Worm (Caenorhabditis elegans) whole organism, dauer: ENCODE data around the gene sra-27.

Experiments
- unc-62 ChIP-seq: sonication (generic microtip); optimal IDR thresholded peaks from 2 replicates; lab custom pipeline; 2017; ENCODE audit warnings: missing biosample characterization, missing genetic modification reagents, missing genetic modification characterization

The sra-27 gene

DNA sequence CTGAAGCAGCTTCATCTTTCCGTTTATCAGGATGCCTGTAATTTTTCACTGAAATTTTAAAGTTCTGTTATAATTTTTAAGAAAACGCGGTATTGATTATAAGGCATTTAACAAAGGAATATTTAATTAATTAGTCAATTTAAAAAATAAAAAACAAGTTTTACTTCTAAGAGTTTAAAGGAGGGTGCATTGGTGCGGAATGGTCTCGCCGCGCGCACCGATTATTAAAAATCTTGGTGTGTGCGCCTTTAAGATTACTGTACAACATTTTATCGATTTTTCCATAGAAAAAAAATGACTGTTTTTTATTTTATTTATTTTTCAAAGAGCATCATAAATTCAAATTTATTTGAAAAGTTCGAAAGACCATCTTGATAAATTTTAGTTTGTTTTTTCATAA lies 28.7 kb downstream of the sra-27 start:
- TF ChIP-seq unc-62 (GFP tag; lab: Kevin White, UChicago): no peak

DNA sequence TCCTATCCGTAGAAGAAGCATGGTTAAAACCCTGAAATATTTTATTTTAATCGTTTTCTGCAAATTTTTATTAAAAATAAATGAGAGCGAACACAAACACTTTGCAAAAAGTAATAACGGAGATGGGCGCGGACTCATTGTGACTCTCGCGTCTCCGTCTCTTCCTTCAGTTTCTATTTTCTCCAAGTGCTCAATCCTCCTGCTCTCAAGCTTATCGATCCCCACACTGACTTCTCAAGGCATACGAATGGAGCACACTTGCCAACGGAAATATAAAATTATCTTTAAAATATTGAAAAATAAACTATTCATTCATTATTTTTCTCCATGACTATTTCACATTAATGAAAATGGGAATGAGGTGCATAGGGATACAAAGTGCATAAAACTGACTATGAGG lies 29.2 kb downstream of the sra-27 start, which contains the start of gene dnj-8:
TSS of gene dnj-8 (minus strand) at position 31 of the 400 bp plus-strand sequence.
- no peak for TF ChIP-seq unc-62 (GFP tag; lab: Kevin White, UChicago)

DNA sequence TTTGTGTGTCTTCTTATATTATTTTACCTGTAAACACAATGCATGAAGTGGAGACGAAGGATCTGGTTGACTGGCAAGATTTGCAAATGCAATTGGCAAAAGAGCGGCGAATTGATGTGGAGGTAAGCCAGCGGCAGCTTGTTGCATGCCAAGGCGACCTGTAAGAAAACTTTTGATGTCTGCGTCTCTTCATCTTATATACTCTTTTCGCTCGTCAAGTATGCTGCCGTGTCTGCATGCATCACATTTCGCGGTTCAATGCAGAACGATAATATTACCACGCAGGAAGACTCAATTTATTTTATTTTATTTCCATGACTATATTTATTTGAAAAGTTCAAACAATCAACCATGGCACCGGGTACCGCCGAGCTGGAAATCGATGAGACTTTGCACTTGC lies 32.2 kb downstream of the sra-27 start, which contains the start of gene vps-33.2:
TSS of gene vps-33.2 (plus strand) at position 244 of the 400 bp plus-strand sequence.
- no peak for TF ChIP-seq unc-62 (GFP tag; lab: Kevin White, UChicago)

DNA sequence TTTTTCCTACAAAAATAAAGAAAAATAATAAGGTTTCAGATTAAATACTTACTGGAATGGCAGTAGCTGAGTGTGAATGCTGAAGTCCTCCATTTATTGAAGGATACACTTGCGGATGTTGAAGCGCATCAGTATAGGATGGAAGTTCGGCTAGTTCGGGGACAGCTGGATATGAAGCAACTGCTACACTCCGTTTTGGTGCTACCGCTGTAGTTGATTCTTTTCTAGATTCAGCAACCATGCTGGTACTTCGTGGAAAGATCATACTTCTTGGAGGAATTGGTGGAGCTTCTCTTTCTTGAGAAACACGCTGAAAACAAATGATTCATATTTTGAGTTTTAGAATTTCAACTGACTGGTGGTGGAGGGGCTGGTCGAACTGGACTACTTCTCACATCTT lies 39.8 kb downstream of the sra-27 start:
- no peak for TF ChIP-seq unc-62 (GFP tag; lab: Kevin White, UChicago)

DNA sequence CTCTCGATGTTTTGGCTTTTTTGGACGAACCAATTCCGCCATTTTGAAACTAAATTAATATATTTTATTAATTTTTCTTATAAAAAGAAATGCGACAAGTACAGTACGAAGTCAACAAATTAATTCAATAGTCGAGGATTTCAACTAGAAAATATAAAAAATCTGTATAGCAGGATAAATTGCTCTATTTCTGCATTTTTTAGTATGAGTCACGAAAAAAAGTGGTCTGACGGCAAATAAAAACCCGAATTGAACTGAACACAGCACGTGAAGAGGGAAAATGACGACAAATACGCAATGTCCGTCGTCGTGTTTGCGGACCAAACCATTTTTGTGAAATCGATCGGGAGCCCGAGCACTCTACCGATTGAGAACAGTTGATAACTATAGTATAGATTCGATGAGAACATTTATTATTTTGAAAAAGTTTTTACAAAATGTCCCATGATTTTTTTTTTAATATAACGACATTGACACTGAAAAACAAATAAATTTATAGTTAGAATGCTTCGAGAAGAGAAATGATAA lies 40.6 kb downstream of the sra-27 start, which contains the start of gene epg-5:
TSS of gene epg-5 (minus strand) at position 51 of the 528 bp plus-strand sequence.
- no peak for TF ChIP-seq unc-62 (GFP tag; lab: Kevin White, UChicago)

DNA sequence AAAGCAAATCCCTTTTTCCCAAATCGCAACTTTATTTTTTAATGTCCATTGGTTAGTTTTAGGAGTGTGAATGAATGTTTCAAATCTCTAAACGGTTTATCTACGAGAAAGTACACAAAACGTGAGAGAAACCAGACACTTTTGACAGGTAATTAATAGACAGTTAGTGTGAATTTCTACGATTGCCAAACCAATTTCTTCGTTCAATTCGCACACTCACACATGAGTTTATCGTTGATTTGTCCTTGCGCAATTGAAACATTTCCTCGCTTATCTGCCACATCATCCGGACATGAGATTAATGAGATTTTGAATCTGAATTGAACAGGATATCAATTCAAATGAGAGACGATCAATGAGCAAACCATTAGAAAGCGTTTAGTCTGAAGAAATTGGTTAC lies 41.5 kb downstream of the sra-27 start:
- TF ChIP-seq unc-62 (GFP tag; lab: Kevin White, UChicago): no peak

DNA sequence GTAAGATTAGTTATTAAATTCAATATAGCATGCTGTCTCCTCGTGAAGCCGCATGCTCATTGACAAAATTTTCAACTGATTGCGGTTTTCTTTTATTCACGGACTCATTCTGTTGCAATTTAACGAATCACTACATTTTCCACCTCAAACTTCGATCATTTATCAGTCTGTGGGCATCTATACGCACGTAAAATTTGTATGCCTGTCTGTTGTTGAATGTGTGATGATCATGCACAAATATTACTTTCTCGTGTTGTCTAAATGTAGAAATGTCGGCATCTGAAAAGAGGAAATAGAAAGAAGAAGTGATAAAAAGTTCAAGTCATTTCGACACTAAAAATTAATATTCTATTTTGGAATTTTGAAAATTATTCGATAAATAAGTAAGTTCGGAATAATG lies 43.7 kb downstream of the sra-27 start:
- no peak for TF ChIP-seq unc-62 (GFP tag; lab: Kevin White, UChicago)

DNA sequence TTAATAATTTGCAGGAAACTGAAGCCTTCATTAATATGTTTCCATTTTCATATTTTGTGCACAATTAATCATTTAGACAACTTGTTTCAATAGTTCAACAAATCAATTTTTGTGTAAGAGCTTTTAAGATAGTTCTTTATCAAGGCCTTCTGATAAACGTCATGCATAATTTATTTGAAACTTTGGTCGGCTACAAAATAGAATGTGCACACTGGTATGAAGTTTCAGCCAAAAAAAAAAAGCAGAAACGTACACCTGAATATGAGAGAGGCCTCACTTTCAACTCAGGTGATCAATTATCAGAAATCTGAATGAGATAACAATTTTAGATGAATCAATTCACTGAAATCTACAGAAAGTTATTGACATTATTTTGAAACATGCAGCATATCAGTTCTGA lies 45.7 kb downstream of the sra-27 start:
- no peak for TF ChIP-seq unc-62 (GFP tag; lab: Kevin White, UChicago)

DNA sequence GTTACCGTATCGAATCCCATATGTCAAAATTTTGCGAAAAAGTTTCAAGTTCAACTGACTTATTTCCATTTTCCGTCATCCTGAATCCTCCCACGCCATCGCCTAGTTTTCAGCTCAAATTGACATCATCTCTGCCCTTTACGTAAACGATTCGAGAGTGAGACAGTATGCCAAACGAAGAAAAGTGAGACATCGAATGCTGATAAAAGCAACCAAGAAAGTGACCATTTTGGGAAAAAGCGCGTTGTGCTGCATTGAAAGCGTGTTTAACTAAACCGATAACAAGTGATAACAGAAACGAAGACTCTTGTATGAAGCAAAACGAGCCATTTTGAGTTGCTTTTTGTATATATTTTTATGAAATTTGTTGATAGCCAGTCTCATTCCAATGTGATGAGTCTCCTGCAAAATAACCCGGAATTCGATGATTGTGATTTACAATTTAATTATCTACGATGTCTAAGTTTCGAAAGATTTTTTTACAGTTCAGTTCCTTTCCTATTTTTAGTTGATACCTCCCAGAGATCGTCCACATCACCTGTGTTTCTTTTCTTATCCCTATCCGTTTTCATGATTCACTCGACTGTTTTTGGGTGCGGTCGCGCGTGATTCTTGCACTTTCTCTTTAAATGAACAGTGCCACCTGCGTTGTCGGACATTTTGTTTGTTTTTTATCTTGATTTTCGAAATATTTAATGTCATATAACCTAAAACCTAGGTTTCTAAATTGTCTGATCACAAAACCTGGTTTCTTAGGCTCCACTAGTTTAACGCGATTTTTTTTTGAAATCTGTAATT lies 46.6 kb downstream of the sra-27 start:
- TF ChIP-seq unc-62 (GFP tag; lab: Kevin White, UChicago): no peak

DNA sequence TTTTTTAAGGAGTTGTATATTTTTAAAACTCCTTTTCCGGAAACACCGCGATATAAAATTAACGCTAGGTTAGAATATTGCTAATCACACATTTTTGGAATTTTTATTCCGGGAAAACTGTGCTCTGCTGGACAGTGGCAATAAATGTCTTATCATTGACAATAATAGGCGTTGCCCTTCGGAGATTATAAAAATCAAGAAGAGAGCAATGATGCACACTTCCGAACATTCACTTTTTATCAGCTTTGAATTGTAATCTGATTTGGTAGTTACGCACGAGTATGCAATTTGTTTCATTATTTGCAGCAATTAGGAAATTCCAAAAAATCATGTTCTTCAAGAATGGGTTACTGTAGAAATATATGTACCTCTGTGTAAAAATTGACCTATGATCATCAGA lies 47.3 kb downstream of the sra-27 start:
- TF ChIP-seq unc-62 (GFP tag; lab: Kevin White, UChicago): no peak

DNA sequence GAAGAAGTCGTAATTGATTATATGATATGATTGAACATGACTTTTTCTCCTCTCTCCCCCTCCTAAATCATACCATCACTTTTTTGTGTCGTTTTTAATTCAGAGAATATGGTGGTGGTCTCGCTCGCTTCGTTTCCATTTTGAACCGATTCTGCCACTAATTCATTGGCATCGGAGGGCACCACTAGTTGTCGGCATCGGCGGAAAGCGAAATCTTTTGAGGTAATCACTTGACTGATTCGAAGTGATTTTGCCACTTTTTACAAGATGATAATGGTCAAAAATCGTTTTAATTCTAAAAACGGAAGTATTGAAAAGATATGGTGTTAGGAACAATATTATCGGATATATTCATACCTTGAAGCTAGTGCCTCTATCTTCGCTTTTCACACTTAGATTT lies 48.0 kb downstream of the sra-27 start, which contains the start of gene klf-3:
TSS of gene klf-3 (plus strand) at position 109 of the 400 bp plus-strand sequence.
- no peak for TF ChIP-seq unc-62 (GFP tag; lab: Kevin White, UChicago)

DNA sequence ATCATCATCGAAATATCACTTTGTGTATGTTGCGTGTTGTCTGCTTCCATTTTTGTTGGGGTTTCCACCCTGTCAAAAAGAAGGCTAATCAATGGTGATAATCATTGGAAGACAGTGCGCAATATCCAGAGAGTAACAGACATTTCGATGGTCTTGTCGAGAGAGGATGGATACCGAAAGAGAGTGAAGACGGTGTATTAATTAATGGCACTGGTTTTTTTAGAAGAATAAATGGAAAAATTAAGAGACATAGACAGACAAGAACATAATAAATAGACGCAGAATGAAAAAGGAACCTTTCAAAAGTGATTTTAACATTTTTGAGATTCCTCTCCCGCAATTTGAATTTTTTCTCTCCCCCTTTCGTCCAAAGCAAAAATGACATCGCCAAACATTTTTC lies 50.2 kb downstream of the sra-27 start:
- TF ChIP-seq unc-62 (GFP tag; lab: Kevin White, UChicago): no peak
